Worm (Caenorhabditis elegans) whole organism, L4/young adult: ENCODE measurements around the gene C49A9.6.

ENCODE experiments used
- W03F9.2 ChIP-seq: fragments of 150-350 bp; optimal IDR thresholded peaks from 2 replicates; lab custom pipeline; 2014; ENCODE audit warnings: missing biosample characterization, missing genetic modification characterization
- dao-5 ChIP-seq: sonication (generic microtip); optimal IDR thresholded peaks from 2 replicates; lab custom pipeline; 2016; ENCODE audit warnings: missing genotype, missing genetic modification characterization, moderate library complexity, missing compliant biosample characterization
- him-1 ChIP-seq: sonication (generic microtip); optimal IDR thresholded peaks from 2 replicates; lab custom pipeline; 2016; ENCODE audit warnings: missing genotype, missing genetic modification reagents, missing genetic modification characterization, missing compliant biosample characterization

- TF ChIP-seq W03F9.2 (tag; lab: Kevin White, UChicago) (no peak), dao-5 (no peak), him-1 (no peak)
These were observed 6.3 kb downstream of the C49A9.6 start, which contains the start of gene C49A9.9 for ce11 chrIV:6217066-6217465.
